Worm (Caenorhabditis elegans) whole organism, mixed stage, embryonic: ENCODE measurements around the gene cisd-3.1.

Experiments used
- M03D4.4 ChIP-seq: sonication (generic microtip); optimal IDR thresholded peaks from 2 replicates; lab custom pipeline; 2017; ENCODE audit warnings: mild to moderate bottlenecking, missing genetic modification characterization, missing compliant biosample characterization
- bed-3 ChIP-seq: fragments of 200-800 bp; sonication (Bioruptor generic); optimal IDR thresholded peaks from 3 replicates; lab custom pipeline; 2018; ENCODE audit warnings: mild to moderate bottlenecking, missing genetic modification characterization, moderate library complexity, missing compliant biosample characterization
- blmp-1 ChIP-seq: fragments of 150-350 bp; optimal IDR thresholded peaks from 2 replicates; lab custom pipeline; 2014; ENCODE audit warnings: missing biosample characterization, missing genetic modification characterization
- ceh-39 ChIP-seq: fragments of 150-350 bp; optimal IDR thresholded peaks from 2 replicates; lab custom pipeline; 2014; ENCODE audit warnings: missing biosample characterization, missing genetic modification characterization
- ceh-43 ChIP-seq: fragments of 200-800 bp; sonication (Bioruptor generic); optimal IDR thresholded peaks from 2 replicates; lab custom pipeline; 2018; ENCODE audit warnings: mild to moderate bottlenecking, missing genetic modification characterization, moderate library complexity, missing compliant biosample characterization
- ceh-83 ChIP-seq: fragments of 200-800 bp; sonication (Bioruptor generic); optimal IDR thresholded peaks from 2 replicates; lab custom pipeline; 2018; ENCODE audit warnings: mild to moderate bottlenecking, missing genetic modification characterization, missing compliant biosample characterization
- ces-1 ChIP-seq: fragments of 150-350 bp; optimal IDR thresholded peaks from 2 replicates; lab custom pipeline; 2014; ENCODE audit warnings: missing biosample characterization, missing genetic modification reagents, missing genetic modification characterization
- cnd-1 ChIP-seq: fragments of 200-800 bp; sonication (Bioruptor generic); optimal IDR thresholded peaks from 2 replicates; lab custom pipeline; 2018; ENCODE audit warnings: mild to moderate bottlenecking, missing genetic modification characterization, missing compliant biosample characterization
- drap-1 ChIP-seq: fragments of 200-800 bp; sonication (Bioruptor generic); optimal IDR thresholded peaks from 3 replicates; lab custom pipeline; 2018; ENCODE audit warnings: mild to moderate bottlenecking, missing genetic modification characterization, missing compliant biosample characterization
- elt-1 ChIP-seq: sonication (generic microtip); optimal IDR thresholded peaks from 2 replicates; lab custom pipeline; 2017; ENCODE audit warnings: missing genetic modification characterization, mild to moderate bottlenecking, missing compliant biosample characterization, antibody characterized with exemption, moderate library complexity, borderline replicate concordance; ENCODE audit not compliant: insufficient read depth
- elt-3 ChIP-seq: fragments of 150-350 bp; optimal IDR thresholded peaks from 2 replicates; lab custom pipeline; 2014; ENCODE audit warnings: missing biosample characterization, missing genetic modification characterization
- flh-1 ChIP-seq: fragments of 200-800 bp; sonication (Bioruptor generic); optimal IDR thresholded peaks from 2 replicates; lab custom pipeline; 2018; ENCODE audit warnings: mild to moderate bottlenecking, missing genetic modification characterization, moderate library complexity, missing compliant biosample characterization
- ham-2 ChIP-seq: fragments of 200-800 bp; sonication (Bioruptor generic); optimal IDR thresholded peaks from 2 replicates; lab custom pipeline; 2018; ENCODE audit warnings: mild to moderate bottlenecking, missing genetic modification characterization, missing compliant biosample characterization
- hlh-1 ChIP-seq: fragments of 150-350 bp; optimal IDR thresholded peaks from 2 replicates; lab custom pipeline; 2014; ENCODE audit warnings: missing biosample characterization, missing genetic modification reagents, missing genetic modification characterization
- lin-13 ChIP-seq: fragments of 150-350 bp; optimal IDR thresholded peaks from 2 replicates; lab custom pipeline; 2014; ENCODE audit warnings: missing biosample characterization, missing genetic modification characterization
- lin-32 ChIP-seq: fragments of 200-800 bp; sonication (Bioruptor generic); optimal IDR thresholded peaks from 2 replicates; lab custom pipeline; 2018; ENCODE audit warnings: mild to moderate bottlenecking, missing genetic modification characterization, missing compliant biosample characterization
- lsy-2 ChIP-seq: fragments of 150-350 bp; optimal IDR thresholded peaks from 2 replicates; lab custom pipeline; 2014; ENCODE audit warnings: missing biosample characterization, missing genetic modification characterization
- mab-5 ChIP-seq: fragments of 150-350 bp; optimal IDR thresholded peaks from 2 replicates; lab custom pipeline; 2014; ENCODE audit warnings: missing biosample characterization, missing genetic modification characterization
- mep-1 ChIP-seq: fragments of 150-350 bp; optimal IDR thresholded peaks from 2 replicates; lab custom pipeline; 2017; ENCODE audit warnings: missing biosample characterization, missing genetic modification reagents, missing genetic modification characterization, inconsistent platforms
- mls-2 ChIP-seq: sonication (generic microtip); optimal IDR thresholded peaks from 2 replicates; lab custom pipeline; 2016; ENCODE audit warnings: mild to moderate bottlenecking, missing genetic modification characterization, moderate library complexity, missing compliant biosample characterization
- nhr-12 ChIP-seq: fragments of 150-350 bp; optimal IDR thresholded peaks from 2 replicates; lab custom pipeline; 2014; ENCODE audit warnings: missing biosample characterization, missing genetic modification characterization
- nhr-2 ChIP-seq: fragments of 150-350 bp; optimal IDR thresholded peaks from 2 replicates; lab custom pipeline; 2014; ENCODE audit warnings: missing biosample characterization, missing genetic modification characterization
- nhr-237 ChIP-seq: fragments of 150-350 bp; optimal IDR thresholded peaks from 2 replicates; lab custom pipeline; 2014; ENCODE audit warnings: missing biosample characterization, missing genetic modification characterization
- nhr-28 ChIP-seq: fragments of 150-350 bp; optimal IDR thresholded peaks from 2 replicates; lab custom pipeline; 2014; ENCODE audit warnings: missing biosample characterization, missing genetic modification characterization
- nhr-76 ChIP-seq: sonication (generic microtip); optimal IDR thresholded peaks from 2 replicates; lab custom pipeline; 2017; ENCODE audit warnings: missing biosample characterization, missing genetic modification characterization
- pha-4 ChIP-seq: fragments of 150-350 bp; optimal IDR thresholded peaks from 2 replicates; lab custom pipeline; 2018; ENCODE audit warnings: missing biosample characterization, missing genetic modification reagents, missing genetic modification characterization
- sem-2 ChIP-seq: fragments of 200-800 bp; sonication (Bioruptor generic); optimal IDR thresholded peaks from 2 replicates; lab custom pipeline; 2018; ENCODE audit warnings: mild to moderate bottlenecking, missing genetic modification characterization, missing compliant biosample characterization
- snpc-4 ChIP-seq: fragments of 150-350 bp; optimal IDR thresholded peaks from 2 replicates; lab custom pipeline; 2014; ENCODE audit warnings: missing biosample characterization, missing genetic modification characterization
- sptf-1 ChIP-seq: sonication (generic microtip); optimal IDR thresholded peaks from 2 replicates; lab custom pipeline; 2017; ENCODE audit warnings: mild to moderate bottlenecking, missing genetic modification characterization, moderate library complexity, missing compliant biosample characterization
- tbx-8 ChIP-seq: fragments of 200-800 bp; sonication (Bioruptor generic); optimal IDR thresholded peaks from 2 replicates; lab custom pipeline; 2018; ENCODE audit warnings: mild to moderate bottlenecking, missing genetic modification characterization, moderate library complexity, missing compliant biosample characterization
- unc-120 ChIP-seq: sonication (generic microtip); optimal IDR thresholded peaks from 2 replicates; lab custom pipeline; 2017; ENCODE audit warnings: missing genetic modification characterization, missing compliant biosample characterization; ENCODE audit not compliant: poor library complexity, severe bottlenecking
- unc-39 ChIP-seq: fragments of 150-350 bp; optimal IDR thresholded peaks from 2 replicates; lab custom pipeline; 2014; ENCODE audit warnings: missing biosample characterization, missing genetic modification characterization
- unc-62 ChIP-seq: fragments of 150-350 bp; optimal IDR thresholded peaks from 2 replicates; lab custom pipeline; 2014; ENCODE audit warnings: missing biosample characterization, missing genetic modification reagents, missing genetic modification characterization
- zip-8 ChIP-seq: fragments of 150-350 bp; optimal IDR thresholded peaks from 2 replicates; lab custom pipeline; 2014; ENCODE audit warnings: missing biosample characterization, missing genetic modification characterization
- ztf-11 ChIP-seq: fragments of 150-350 bp; optimal IDR thresholded peaks from 2 replicates; lab custom pipeline; 2014; ENCODE audit warnings: missing biosample characterization, missing genetic modification characterization

cisd-3.1 gene

DNA sequence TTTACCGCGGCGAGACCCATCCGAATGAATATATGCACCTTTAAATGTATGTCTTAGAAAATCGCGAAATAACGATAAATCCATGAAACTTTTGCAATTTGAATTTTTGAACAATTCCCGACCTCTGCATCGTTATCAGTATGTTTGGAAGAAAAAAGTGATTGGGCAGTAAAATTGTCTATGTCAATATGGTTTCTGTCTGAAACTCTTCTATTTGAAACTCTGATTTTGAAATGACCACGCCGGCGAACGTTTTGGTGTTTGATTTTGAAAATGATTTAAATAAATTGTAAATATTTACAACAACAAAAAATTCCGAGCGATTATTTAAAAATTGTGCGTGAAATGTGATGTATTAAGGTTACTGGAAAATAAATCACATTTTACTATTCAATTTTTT is 18.6 kb downstream of the cisd-3.1 start:
- no peak for TF ChIP-seq bed-3 (GFP tag; lab: Kevin White, UChicago)
- TF ChIP-seq unc-39 (tag; lab: Kevin White, UChicago) = no peak
- TF ChIP-seq unc-120 = no peak
- TF ChIP-seq lin-32 = no peak
- TF ChIP-seq mls-2 = no peak
- no peak for TF ChIP-seq sem-2 (GFP tag; lab: Kevin White, UChicago)
- no peak for TF ChIP-seq ces-1 (GFP tag; lab: Kevin White, UChicago)
- TF ChIP-seq snpc-4 (tag; lab: Kevin White, UChicago) = no peak
- TF ChIP-seq unc-62 = no peak
- TF ChIP-seq hlh-1 = no peak
- TF ChIP-seq sptf-1 = no peak
- no peak for TF ChIP-seq nhr-12
- no peak for TF ChIP-seq M03D4.4
- no peak for TF ChIP-seq elt-3 (tag; lab: Kevin White, UChicago)
- TF ChIP-seq mep-1 = no peak
- TF ChIP-seq ceh-43 (GFP tag; lab: Kevin White, UChicago) = no peak
- TF ChIP-seq lin-13 (tag; lab: Kevin White, UChicago) = no peak
- no peak for TF ChIP-seq drap-1 (GFP tag; lab: Kevin White, UChicago)

ce11 chrIII:4562070-4562788 is 19.5 kb downstream of the cisd-3.1 start, which contains the start of gene pan-1:
Gene pan-1, plus strand, starts transcription at chrIII:4562738.
- TF ChIP-seq nhr-76 (tag; lab: Kevin White, UChicago) = no peak
- peak; percentile 89 for TF ChIP-seq unc-120
- TF ChIP-seq ham-2 = peak; percentile 76

- no peak for TF ChIP-seq lin-32
- no peak for TF ChIP-seq ham-2
Observed at ce11 chrIII:4568030-4568429, 25.3 kb downstream of the cisd-3.1 start, which contains the start of gene mlcd-1. Gene mlcd-1, minus strand, starts transcription at chrIII:4568130.

- TF ChIP-seq lin-32 (peak; percentile 85), ceh-43 (GFP tag; lab: Kevin White, UChicago) (peak; percentile 95), bed-3 (GFP tag; lab: Kevin White, UChicago) (peak; percentile 87), nhr-28 (tag; lab: Kevin White, UChicago) (peak; percentile 61), mab-5 (tag; lab: Kevin White, UChicago) (peak; percentile 91), mls-2 (peak; percentile 99), pha-4 (peak; percentile 70), nhr-2 (tag; lab: Kevin White, UChicago) (no peak), mep-1 (peak; percentile 93), ceh-39 (tag; lab: Kevin White, UChicago) (peak; percentile 31), nhr-237 (tag; lab: Kevin White, UChicago) (peak; percentile 35), M03D4.4 (peak; percentile 97), sem-2 (GFP tag; lab: Kevin White, UChicago) (peak; percentile 90), sptf-1 (peak; percentile 98), drap-1 (GFP tag; lab: Kevin White, UChicago) (peak; percentile 96), lsy-2 (peak; percentile 79), elt-1 (tag; lab: Kevin White, UChicago) (peak; percentile 95), cnd-1 (tag; lab: Kevin White, UChicago) (peak; percentile 95), nhr-76 (tag; lab: Kevin White, UChicago) (peak; percentile 96), blmp-1 (tag; lab: Kevin White, UChicago) (peak; percentile 92), nhr-12 (peak; percentile 82), flh-1 (GFP tag; lab: Kevin White, UChicago) (peak; percentile 90), unc-39 (tag; lab: Kevin White, UChicago) (peak; percentile 83), ceh-83 (GFP tag; lab: Kevin White, UChicago) (peak; percentile 91), hlh-1 (peak; percentile 94), ztf-11 (tag; lab: Kevin White, UChicago) (peak; percentile 97), unc-62 (peak; percentile 64), ham-2 (peak; percentile 90), snpc-4 (tag; lab: Kevin White, UChicago) (no peak), ces-1 (GFP tag; lab: Kevin White, UChicago) (peak; percentile 56), zip-8 (tag; lab: Kevin White, UChicago) (peak; percentile 24), elt-3 (tag; lab: Kevin White, UChicago) (peak; percentile 66), lin-13 (tag; lab: Kevin White, UChicago) (peak; percentile 70), unc-120 (peak; percentile 98), tbx-8 (GFP tag; lab: Kevin White, UChicago) (peak; percentile 93)
Observed at ce11 chrIII:4568455-4568854, 25.8 kb downstream of the cisd-3.1 start, which contains the start of gene idhg-1. Gene idhg-1, plus strand, starts transcription at chrIII:4568797.
